Worm (Caenorhabditis elegans): ENCODE data around the gene F16G10.3.
A peak's percentile ranks its signal among the peaks of the same experiment; 100 is the strongest.

F16G10.3 gene

ce11 chrII:2372090-2372489, at the start of gene F16G10.3:
TSS of gene F16G10.3 (plus strand) at chrII:2372390.
- no peak for TF ChIP-seq unc-55 (GFP tag; optimal IDR thresholded peaks at IDR 0.05)
- no peak for TF ChIP-seq zag-1 (tag; optimal IDR thresholded peaks at IDR 0.05)
- no peak for TF ChIP-seq mbf-1 (tag; optimal IDR thresholded peaks at IDR 0.05)
- no peak for TF ChIP-seq elt-1 (tag; optimal IDR thresholded peaks at IDR 0.05)
- no peak for TF ChIP-seq ztf-4 (tag; optimal IDR thresholded peaks at IDR 0.05)
- no peak for TF ChIP-seq lsy-2 (tag; optimal IDR thresholded peaks at IDR 0.05)
- TF ChIP-seq sma-9 (GFP tag; optimal IDR thresholded peaks at IDR 0.05) = no peak
- TF ChIP-seq sma-9 (tag; optimal IDR thresholded peaks at IDR 0.05) = no peak
- no peak for TF ChIP-seq crh-2 (tag; optimal IDR thresholded peaks at IDR 0.05)
- no peak for TF ChIP-seq sem-4 (tag; optimal IDR thresholded peaks at IDR 0.05)
- no peak for TF ChIP-seq alr-1 (tag; optimal IDR thresholded peaks at IDR 0.05)
- no peak for TF ChIP-seq sma-3 (GFP tag; optimal IDR thresholded peaks at IDR 0.05)
- TF ChIP-seq skn-1 (tag; optimal IDR thresholded peaks at IDR 0.05) = no peak
- TF ChIP-seq egl-27 (tag; optimal IDR thresholded peaks at IDR 0.05) = no peak
- TF ChIP-seq nhr-25 (tag; optimal IDR thresholded peaks at IDR 0.05) = no peak

ce11 chrII:2322857-2323518, 49.2 kb upstream of the F16G10.3 start, which contains the start of the genes ZK1240.6 and ZK1240.2:
TSS of gene ZK1240.6 (minus strand) at chrII:2322907.
TSS of gene ZK1240.2 (plus strand) at chrII:2323376.
- TF ChIP-seq fos-1 (tag; optimal IDR thresholded peaks at IDR 0.05) (peak; percentile 76), sma-9 (GFP tag; optimal IDR thresholded peaks at IDR 0.05) (peak; percentile 21), sma-9 (tag; optimal IDR thresholded peaks at IDR 0.05) (no peak), peb-1 (tag; optimal IDR thresholded peaks at IDR 0.05) (no peak)

ce11 chrII:2324956-2325355, 47.2 kb upstream of the F16G10.3 start, which contains the start of gene ZK1240.11:
TSS of gene ZK1240.11 (plus strand) at chrII:2325256.
- TF ChIP-seq F13H6.1 (tag; optimal IDR thresholded peaks at IDR 0.05) = no peak
- no peak for TF ChIP-seq mdl-1 (tag; optimal IDR thresholded peaks at IDR 0.05)
- TF ChIP-seq snpc-4 (tag; optimal IDR thresholded peaks at IDR 0.05) = no peak
- TF ChIP-seq unc-55 (GFP tag; optimal IDR thresholded peaks at IDR 0.05) = no peak
- no peak for TF ChIP-seq blmp-1 (tag; optimal IDR thresholded peaks at IDR 0.05; ENCODE audit: insufficient read depth)
- TF ChIP-seq skn-1 (tag; optimal IDR thresholded peaks at IDR 0.05) = no peak
- no peak for TF ChIP-seq mab-5 (tag; optimal IDR thresholded peaks at IDR 0.05)
- TF ChIP-seq unc-39 (tag; optimal IDR thresholded peaks at IDR 0.05) = no peak
- no peak for TF ChIP-seq R02D3.7 (tag; optimal IDR thresholded peaks at IDR 0.05)
- TF ChIP-seq ztf-11 (tag; optimal IDR thresholded peaks at IDR 0.05) = no peak
- no peak for TF ChIP-seq nhr-11 (tag; optimal IDR thresholded peaks at IDR 0.05)
- no peak for TF ChIP-seq nhr-77 (tag; optimal IDR thresholded peaks at IDR 0.05)
- no peak for TF ChIP-seq lsy-2 (tag; optimal IDR thresholded peaks at IDR 0.05)
- TF ChIP-seq lin-39 (tag; optimal IDR thresholded peaks at IDR 0.05) = no peak
- TF ChIP-seq zag-1 (tag; optimal IDR thresholded peaks at IDR 0.05) = no peak
- TF ChIP-seq nhr-10 (tag; optimal IDR thresholded peaks at IDR 0.05) = no peak
- no peak for TF ChIP-seq nhr-23 (tag; optimal IDR thresholded peaks at IDR 0.05)
- TF ChIP-seq nhr-25 (tag; optimal IDR thresholded peaks at IDR 0.05) = no peak
- no peak for TF ChIP-seq ceh-16 (tag; optimal IDR thresholded peaks at IDR 0.05)

ce11 chrII:2328963-2329442, 43.2 kb upstream of the F16G10.3 start, which contains the start of the genes ZK1240.8 and ZK1240.1:
TSS of gene ZK1240.8 (minus strand) at chrII:2329063.
TSS of gene ZK1240.1 (plus strand) at chrII:2329392.
- no peak for TF ChIP-seq snpc-4 (tag; optimal IDR thresholded peaks at IDR 0.05)
- TF ChIP-seq nhr-10 (tag; optimal IDR thresholded peaks at IDR 0.05) = no peak
- no peak for TF ChIP-seq unc-62 (GFP tag; optimal IDR thresholded peaks at IDR 0.05)
- no peak for TF ChIP-seq elt-1 (tag; optimal IDR thresholded peaks at IDR 0.05)
- no peak for TF ChIP-seq elt-3 (tag; optimal IDR thresholded peaks at IDR 0.05)
- TF ChIP-seq nhr-23 (tag; optimal IDR thresholded peaks at IDR 0.05) = no peak

- TF ChIP-seq ceh-16 (tag; optimal IDR thresholded peaks at IDR 0.05) = no peak
- TF ChIP-seq peb-1 (tag; optimal IDR thresholded peaks at IDR 0.05) = no peak
- no peak for TF ChIP-seq unc-55 (GFP tag; optimal IDR thresholded peaks at IDR 0.05)
- TF ChIP-seq ztf-11 (tag; optimal IDR thresholded peaks at IDR 0.05) = no peak
- no peak for TF ChIP-seq nhr-23 (tag; optimal IDR thresholded peaks at IDR 0.05)
- no peak for TF ChIP-seq fos-1 (tag; optimal IDR thresholded peaks at IDR 0.05)
- TF ChIP-seq nhr-129 (tag; optimal IDR thresholded peaks at IDR 0.05) = no peak
- no peak for TF ChIP-seq unc-62 (GFP tag; optimal IDR thresholded peaks at IDR 0.05)
- TF ChIP-seq snpc-4 (tag; optimal IDR thresholded peaks at IDR 0.05) = no peak
- no peak for TF ChIP-seq mdl-1 (tag; optimal IDR thresholded peaks at IDR 0.05)
- no peak for TF ChIP-seq gmeb-1 (tag; optimal IDR thresholded peaks at IDR 0.05)
- TF ChIP-seq nhr-12 (tag; optimal IDR thresholded peaks at IDR 0.05) = no peak
- no peak for TF ChIP-seq skn-1 (tag; optimal IDR thresholded peaks at IDR 0.05)
- TF ChIP-seq F13H6.1 (tag; optimal IDR thresholded peaks at IDR 0.05) = no peak
- TF ChIP-seq ceh-82 (tag; optimal IDR thresholded peaks at IDR 0.05) = no peak
- no peak for TF ChIP-seq sma-9 (GFP tag; optimal IDR thresholded peaks at IDR 0.05)
- TF ChIP-seq sma-9 (tag; optimal IDR thresholded peaks at IDR 0.05) = no peak
- no peak for TF ChIP-seq nhr-10 (tag; optimal IDR thresholded peaks at IDR 0.05)
Measured at ce11 chrII:2330462-2330861, 41.7 kb upstream of the F16G10.3 start.
